Fruit fly (Drosophila melanogaster): ENCODE results near the gene CG43391.

CG43391 gene

DNA sequence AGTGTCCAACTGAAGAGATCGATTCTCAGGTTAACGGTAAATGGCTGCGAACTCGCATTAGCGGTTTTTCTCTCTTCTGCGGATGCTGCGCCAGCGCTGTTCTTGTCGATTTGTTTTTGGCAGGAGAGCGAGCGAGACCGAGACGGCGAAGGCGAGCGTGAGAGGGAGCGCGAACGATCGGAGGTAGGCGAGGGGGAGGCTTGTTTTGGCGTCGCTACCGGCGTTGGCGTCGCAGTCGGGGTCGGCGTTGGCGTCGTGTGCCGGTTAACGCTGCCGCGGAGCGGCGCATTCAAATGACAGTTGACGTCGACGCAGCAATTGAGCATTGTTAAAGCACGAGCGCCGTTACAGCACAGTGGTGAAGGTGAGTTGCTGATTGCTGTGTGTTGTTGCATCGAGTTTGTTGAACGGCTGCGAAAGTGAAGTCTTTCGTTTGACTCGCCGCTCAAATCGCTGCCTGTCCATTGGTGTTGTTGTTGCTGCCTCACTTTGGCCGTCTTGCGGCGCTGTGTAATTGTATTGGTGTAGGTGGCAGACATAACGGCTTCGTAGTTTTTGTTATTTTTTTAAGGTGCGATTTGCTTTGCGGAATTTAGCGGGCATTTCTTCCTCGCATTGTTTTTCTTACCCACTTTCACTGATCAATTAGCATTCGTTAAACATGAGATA is 6.1 kb upstream of the CG43391 start (continued):
- TF ChIP-seq cg (GFP tag; optimal IDR thresholded peaks at IDR 0.05) = peak; percentile 18
- TF ChIP-seq inv (GFP tag; IDR thresholded peaks at IDR 0.05; ENCODE audit: partially characterized antibody) = 0 out of 2 replicates have a peak, but pooled peaks have one; percentile 21
- no peak for TF ChIP-seq Neu2 (GFP tag; optimal IDR thresholded peaks at IDR 0.05; ENCODE audit: borderline replicate concordance)
- no peak for TF ChIP-seq Ets97D (GFP tag; optimal IDR thresholded peaks at IDR 0.05)
- no peak for TF ChIP-seq Sin3A (optimal IDR thresholded peaks at IDR 0.05)
- no peak for TF ChIP-seq CTCF (GFP tag; optimal IDR thresholded peaks at IDR 0.05)
- peak; percentile 46; the same call in 1 of the 2 replicates for TF ChIP-seq peb (GFP tag; IDR thresholded peaks at IDR 0.05)
- no peak for TF ChIP-seq CG1233 (GFP tag; optimal IDR thresholded peaks at IDR 0.05)
- no peak for TF ChIP-seq luna (GFP tag; optimal IDR thresholded peaks at IDR 0.05)
- TF ChIP-seq slbo (GFP tag; IDR thresholded peaks at IDR 0.05) = no peak
- TF ChIP-seq Aef1 (GFP tag; IDR thresholded peaks at IDR 0.05) = peak; percentile 16; the same call in 1 of the 3 replicates
- peak; percentile 99 for TF ChIP-seq Adf1 (GFP tag; IDR thresholded peaks at IDR 0.05)
- TF ChIP-seq CG9215 (GFP tag; IDR thresholded peaks at IDR 0.05) = 0 out of 2 replicates have a peak, but pooled peaks have one; percentile 4
- TF ChIP-seq CG4424 (GFP tag; optimal IDR thresholded peaks at IDR 0.05) = no peak
- no peak for TF ChIP-seq toy (GFP tag; IDR thresholded peaks at IDR 0.05)
- TF ChIP-seq sqz (GFP tag; optimal IDR thresholded peaks at IDR 0.05) = no peak
- no peak for TF ChIP-seq CG30403 (GFP tag; optimal IDR thresholded peaks at IDR 0.05)
- no peak for TF ChIP-seq schlank (tag; optimal IDR thresholded peaks at IDR 0.05)
- peak; percentile 25 for TF ChIP-seq CHES-1-like (GFP tag; optimal IDR thresholded peaks at IDR 0.05)
- TF ChIP-seq Sry-β (GFP tag; optimal IDR thresholded peaks at IDR 0.05) = no peak
- no peak for TF ChIP-seq CG17186 (GFP tag; optimal IDR thresholded peaks at IDR 0.05)
- TF ChIP-seq HLHmδ (GFP tag; optimal IDR thresholded peaks at IDR 0.05) = peak; percentile 26
- no peak for TF ChIP-seq sens-2 (GFP tag; IDR thresholded peaks at IDR 0.05)
- no peak for TF ChIP-seq CG6854 (GFP tag; optimal IDR thresholded peaks at IDR 0.05)
- no peak for TF ChIP-seq psq (GFP tag; optimal IDR thresholded peaks at IDR 0.05)
- peak; percentile 30; the same call in 1 of the 2 replicates for TF ChIP-seq bbx (GFP tag; IDR thresholded peaks at IDR 0.05; ENCODE audit: partially characterized antibody)
- TF ChIP-seq HLH4C (GFP tag; IDR thresholded peaks at IDR 0.05; ENCODE audit: partially characterized antibody) = peak; percentile 55; the same call in 2 of the 3 replicates
- no peak for TF ChIP-seq Gsc (GFP tag; IDR thresholded peaks at IDR 0.05)
- no peak for TF ChIP-seq p53 (GFP tag; optimal IDR thresholded peaks at IDR 0.05)
- peak in 1 of 3 experiments; percentile 43 for TF ChIP-seq Stat92E (GFP tag; optimal IDR thresholded peaks at IDR 0.05)
- TF ChIP-seq CG16779 (GFP tag; IDR thresholded peaks at IDR 0.05) = no peak
- TF ChIP-seq Trl (optimal IDR thresholded peaks at IDR 0.05) = peak; percentile 39 to 55
- TF ChIP-seq Trl (GFP tag; optimal IDR thresholded peaks at IDR 0.05) = no peak
- peak; percentile 76; the same call in 1 of the 3 replicates for TF ChIP-seq CG34422 (GFP tag; IDR thresholded peaks at IDR 0.05)
- peak; percentile 88 for TF ChIP-seq CG3163 (GFP tag; optimal IDR thresholded peaks at IDR 0.05)
- 0 out of 2 replicates have a peak, but pooled peaks have one; percentile 9 for TF ChIP-seq CG3847 (GFP tag; IDR thresholded peaks at IDR 0.05)
- peak; percentile 44; the same call in 1 of the 2 replicates for TF ChIP-seq CG13287 (GFP tag; IDR thresholded peaks at IDR 0.05; ENCODE audit: partially characterized antibody)
- TF ChIP-seq prd (optimal IDR thresholded peaks at IDR 0.05) = no peak
- TF ChIP-seq prd (GFP tag; IDR thresholded peaks at IDR 0.05) = no peak
- peak; percentile 34; the same call in 1 of the 2 replicates for TF ChIP-seq CG8765 (GFP tag; IDR thresholded peaks at IDR 0.05)
- TF ChIP-seq Doc3 (GFP tag; IDR thresholded peaks at IDR 0.05; ENCODE audit: partially characterized antibody) = 0 out of 3 replicates have a peak, but pooled peaks have one; percentile 45
- no peak for TF ChIP-seq Hey (tag; optimal IDR thresholded peaks at IDR 0.05)
- TF ChIP-seq CG7357 (GFP tag; IDR thresholded peaks at IDR 0.05) = no peak
- no peak for TF ChIP-seq pb (GFP tag; optimal IDR thresholded peaks at IDR 0.05)
- no peak for TF ChIP-seq cato (GFP tag; optimal IDR thresholded peaks at IDR 0.05; ENCODE audit: borderline replicate concordance)
- peak; percentile 83 for TF ChIP-seq Blimp-1 (GFP tag; optimal IDR thresholded peaks at IDR 0.05)
- no peak for TF ChIP-seq CG11093 (GFP tag; IDR thresholded peaks at IDR 0.05)
- no peak for TF ChIP-seq her (GFP tag; optimal IDR thresholded peaks at IDR 0.05)
- TF ChIP-seq CG11247 (GFP tag; IDR thresholded peaks at IDR 0.05) = no peak
- no peak for TF ChIP-seq nmo (GFP tag; optimal IDR thresholded peaks at IDR 0.05)
- peak; percentile 84 for TF ChIP-seq ftz-f1 (GFP tag; optimal IDR thresholded peaks at IDR 0.05)
